Worm (Caenorhabditis elegans): Measurements from ENCODE around the gene T20D3.5.

ce11 chrIV:9378272-9378671 is 41.4 kb downstream of the T20D3.5 start, which contains the start of gene C10C5.4:
- TF ChIP-seq flt-1 (GFP tag; IDR thresholded peaks at IDR 0.05), result no peak
- no peak for TF ChIP-seq ztf-23 (GFP tag; IDR thresholded peaks at IDR 0.05)
- no peak for TF ChIP-seq cog-1 (tag; optimal IDR thresholded peaks at IDR 0.05)
- TF ChIP-seq ref-1 (GFP tag; conservative IDR thresholded peaks at IDR 0.05), result no peak
- no peak for TF ChIP-seq T22C8.4 (GFP tag; IDR thresholded peaks at IDR 0.05)
- TF ChIP-seq med-1 (GFP tag; optimal IDR thresholded peaks at IDR 0.05; ENCODE audit: insufficient read depth), result no peak
- no peak for TF ChIP-seq ztf-29 (GFP tag; IDR thresholded peaks at IDR 0.05)
- no peak for TF ChIP-seq tab-1 (GFP tag; IDR thresholded peaks at IDR 0.05)
- no peak for TF ChIP-seq klf-2 (GFP tag; conservative IDR thresholded peaks at IDR 0.05)

Data from whole organism, midembryonic.